Fruit fly (Drosophila melanogaster): Measurements from ENCODE around the gene TotE.

The TotE gene

dm6 chr2L:19884444-19884843, 28.9 kb downstream of the TotE start (continued):
- TF ChIP-seq CG2199 (GFP tag; IDR thresholded peaks at IDR 0.05) (no peak), fd102C (GFP tag; optimal IDR thresholded peaks at IDR 0.05) (no peak), nmo (GFP tag; optimal IDR thresholded peaks at IDR 0.05) (peak; percentile 57), CG9215 (GFP tag; IDR thresholded peaks at IDR 0.05) (no peak), kay (GFP tag; optimal IDR thresholded peaks at IDR 0.05) (peak; percentile 23), jing (GFP tag; optimal IDR thresholded peaks at IDR 0.05) (peak; percentile 7), CG17829 (tag; optimal IDR thresholded peaks at IDR 0.05) (peak; percentile 63), ewg (GFP tag; optimal IDR thresholded peaks at IDR 0.05) (peak; percentile 21), bbx (GFP tag; IDR thresholded peaks at IDR 0.05; ENCODE audit: partially characterized antibody) (no peak), dmrt99B (tag; optimal IDR thresholded peaks at IDR 0.05) (peak; percentile 62), dmrt11E (tag; optimal IDR thresholded peaks at IDR 0.05) (peak; percentile 41), lmd (GFP tag; IDR thresholded peaks at IDR 0.05) (peak; percentile 19; the same call in 1 of the 2 replicates), E2f1 (GFP tag; IDR thresholded peaks at IDR 0.05) (peak; percentile 29; the same call in 1 of the 2 replicates), CG8388 (GFP tag; optimal IDR thresholded peaks at IDR 0.05) (peak; percentile 56), CG4282 (GFP tag; optimal IDR thresholded peaks at IDR 0.05) (no peak), MBD-R2 (GFP tag; IDR thresholded peaks at IDR 0.05) (no peak), tll (GFP tag; optimal IDR thresholded peaks at IDR 0.05) (no peak), Dad (GFP tag; optimal IDR thresholded peaks at IDR 0.05) (no peak), phol (tag; optimal IDR thresholded peaks at IDR 0.05) (peak; percentile 64), Pdp1 (GFP tag; optimal IDR thresholded peaks at IDR 0.05) (peak in 1 of 2 experiments; percentile 95), CG2875 (GFP tag; optimal IDR thresholded peaks at IDR 0.05) (peak; percentile 42), grn (GFP tag; optimal IDR thresholded peaks at IDR 0.05) (peak; percentile 5), chm (GFP tag; IDR thresholded peaks at IDR 0.05) (no peak; the same call in 1 of the 2 replicates), CG8359 (GFP tag; optimal IDR thresholded peaks at IDR 0.05; ENCODE audit: borderline replicate concordance) (no peak), B-H1 (GFP tag; IDR thresholded peaks at IDR 0.05) (no peak), CG1602 (GFP tag; optimal IDR thresholded peaks at IDR 0.05) (peak; percentile 4), CG6765 (GFP tag; optimal IDR thresholded peaks at IDR 0.05) (no peak), CG15269 (tag; optimal IDR thresholded peaks at IDR 0.05) (peak; percentile 9), CG10147 (GFP tag; optimal IDR thresholded peaks at IDR 0.05) (no peak), CG4854 (GFP tag; optimal IDR thresholded peaks at IDR 0.05) (no peak), Sox100B (GFP tag; optimal IDR thresholded peaks at IDR 0.05) (peak; percentile 22), abd-A (tag; optimal IDR thresholded peaks at IDR 0.05) (no peak), CG12744 (GFP tag; optimal IDR thresholded peaks at IDR 0.05) (no peak), sima (GFP tag; optimal IDR thresholded peaks at IDR 0.05) (no peak), Med (GFP tag) (peak; percentile 24), CG17328 (GFP tag; IDR thresholded peaks at IDR 0.05) (0 out of 2 replicates have a peak, but pooled peaks have one; percentile 18), kah (GFP tag; optimal IDR thresholded peaks at IDR 0.05) (no peak), CG13424 (tag; optimal IDR thresholded peaks at IDR 0.05) (peak; percentile 46), nom (GFP tag; optimal IDR thresholded peaks at IDR 0.05) (no peak), zen (tag; optimal IDR thresholded peaks at IDR 0.05) (peak; percentile 10), Hr3 (GFP tag; optimal IDR thresholded peaks at IDR 0.05) (peak; percentile 13), Blimp-1 (GFP tag; optimal IDR thresholded peaks at IDR 0.05) (peak; percentile 74), CG12391 (tag; optimal IDR thresholded peaks at IDR 0.05) (peak; percentile 49), D19B (GFP tag; optimal IDR thresholded peaks at IDR 0.05) (no peak), org-1 (GFP tag; optimal IDR thresholded peaks at IDR 0.05) (peak; percentile 10), Drgx (GFP tag; IDR thresholded peaks at IDR 0.05) (peak; percentile 65), CG8944 (GFP tag; optimal IDR thresholded peaks at IDR 0.05) (no peak), Trl (optimal IDR thresholded peaks at IDR 0.05) (no peak), Trl (GFP tag; optimal IDR thresholded peaks at IDR 0.05) (no peak), Hr78 (GFP tag; optimal IDR thresholded peaks at IDR 0.05) (peak in 1 of 2 experiments; percentile 46)

All from whole organism, embryonic.